Fruit fly (Drosophila melanogaster) whole organism, adult: ENCODE results near the gene mtTFB2.

Experiments used
- CG11617 ChIP-seq: fragments of 200-800 bp; sonication (Bioruptor generic); optimal IDR thresholded peaks from 2 replicates; lab custom pipeline; 2017; ENCODE audit warnings: mild to moderate bottlenecking, missing biosample characterization, missing genetic modification reagents, missing genetic modification characterization
- CG12768 ChIP-seq: fragments of 200-800 bp; sonication (Bioruptor generic); optimal IDR thresholded peaks from 2 replicates; lab custom pipeline; 2017; ENCODE audit warnings: missing biosample characterization, missing genetic modification characterization, mild to moderate bottlenecking, moderate library complexity, missing genetic modification reagents
- CG14711 ChIP-seq: fragments of 200-800 bp; sonication (Bioruptor generic); optimal IDR thresholded peaks from 2 replicates; lab custom pipeline; 2018; ENCODE audit warnings: missing biosample characterization, mild to moderate bottlenecking, missing genetic modification characterization, moderate library complexity
- CG1620 ChIP-seq: fragments of 200-800 bp; sonication (Bioruptor generic); optimal IDR thresholded peaks from 2 replicates; lab custom pipeline; 2016; ENCODE audit warnings: missing biosample characterization, missing genetic modification characterization
- CG33017 ChIP-seq: fragments of 200-800 bp; sonication (Bioruptor generic); optimal IDR thresholded peaks from 2 replicates; lab custom pipeline; 2018; ENCODE audit warnings: missing biosample characterization, mild to moderate bottlenecking, missing genetic modification characterization, moderate library complexity
- CG5204 ChIP-seq: fragments of 200-800 bp; sonication (Bioruptor generic); optimal IDR thresholded peaks from 2 replicates; lab custom pipeline; 2016; ENCODE audit warnings: missing biosample characterization, missing genetic modification characterization
- CG7045 ChIP-seq: fragments of 200-800 bp; sonication (Bioruptor generic); optimal IDR thresholded peaks from 2 replicates; lab custom pipeline; 2017; ENCODE audit warnings: missing biosample characterization, mild to moderate bottlenecking, missing genetic modification characterization
- CG7101 ChIP-seq: fragments of 200-800 bp; sonication (Bioruptor generic); optimal IDR thresholded peaks from 2 replicates; lab custom pipeline; 2018; ENCODE audit warnings: missing biosample characterization, mild to moderate bottlenecking, missing genetic modification characterization, moderate library complexity
- Clk ChIP-seq: fragments of 200-800 bp; sonication (Bioruptor generic); optimal IDR thresholded peaks from 2 replicates; lab custom pipeline; 2017; ENCODE audit warnings: missing biosample characterization, missing genetic modification characterization
- Crg-1 ChIP-seq: fragments of 200-800 bp; sonication (Bioruptor generic); optimal IDR thresholded peaks from 2 replicates; lab custom pipeline; 2016; ENCODE audit warnings: missing biosample characterization, missing genetic modification characterization
- Hr96 ChIP-seq: fragments of 200-800 bp; sonication (Bioruptor generic); optimal IDR thresholded peaks from 2 replicates; lab custom pipeline; 2016; ENCODE audit warnings: missing biosample characterization, missing genetic modification characterization
- Mnt ChIP-seq: fragments of 200-800 bp; sonication (Bioruptor generic); optimal IDR thresholded peaks from 2 replicates; lab custom pipeline; 2016; ENCODE audit warnings: missing biosample characterization, mild to moderate bottlenecking, missing genetic modification characterization
- bab1 ChIP-seq: fragments of 200-800 bp; sonication (Bioruptor generic); optimal IDR thresholded peaks from 3 replicates; lab custom pipeline; 2019; ENCODE audit warnings: missing biosample characterization, mild to moderate bottlenecking, missing genetic modification characterization, moderate library complexity
- cic ChIP-seq: fragments of 200-800 bp; sonication (Bioruptor generic); optimal IDR thresholded peaks from 2 replicates; lab custom pipeline; 2017; ENCODE audit warnings: missing biosample characterization, mild to moderate bottlenecking, missing genetic modification characterization, moderate library complexity
- cnc ChIP-seq, 2 experiments: fragments of >200 bp; optimal IDR thresholded peaks; 2 replicates each; lab custom pipeline; 2017
- kay ChIP-seq: fragments of 200-800 bp; sonication (Bioruptor generic); peaks from one replicate; lab custom pipeline; 2016; ENCODE audit warnings: missing biosample characterization, missing genetic modification characterization, borderline replicate concordance
- ovo ChIP-seq: fragments of 200-800 bp; sonication (Bioruptor generic); optimal IDR thresholded peaks from 2 replicates; lab custom pipeline; 2016; ENCODE audit warnings: missing biosample characterization, missing genetic modification characterization
- pad ChIP-seq: fragments of 200-800 bp; sonication (Bioruptor generic); optimal IDR thresholded peaks from 3 replicates; lab custom pipeline; 2017; ENCODE audit warnings: missing biosample characterization, missing genetic modification characterization, mild to moderate bottlenecking, moderate library complexity, missing genetic modification reagents
- tj ChIP-seq: fragments of 200-800 bp; sonication (Bioruptor generic); optimal IDR thresholded peaks from 3 replicates; lab custom pipeline; 2017; ENCODE audit warnings: missing biosample characterization, mild to moderate bottlenecking, missing genetic modification characterization, moderate library complexity
- toe ChIP-seq: fragments of 200-800 bp; sonication (Bioruptor generic); optimal IDR thresholded peaks from 2 replicates; lab custom pipeline; 2016; ENCODE audit warnings: missing biosample characterization, missing genetic modification characterization

The mtTFB2 gene

dm6 chr3R:10032951-10033720 is 12.2 kb upstream of the mtTFB2 start:
- TF ChIP-seq Mnt (GFP tag; lab: Kevin White, UChicago) = no peak
- no peak for TF ChIP-seq CG12768
- no peak for TF ChIP-seq Crg-1 (GFP tag; lab: Kevin White, UChicago)
- no peak for TF ChIP-seq bab1 (GFP tag; lab: Kevin White, UChicago)
- no peak for TF ChIP-seq Hr96
- TF ChIP-seq CG33017 (tag; lab: Kevin White, UChicago) = no peak
- no peak for TF ChIP-seq ovo (GFP tag; lab: Kevin White, UChicago)
- no peak for TF ChIP-seq cnc (optimal IDR thresholded peaks at IDR 0.05; lab: Kevin White, UChicago)
- TF ChIP-seq CG1620 (GFP tag; lab: Kevin White, UChicago) = no peak
- no peak for TF ChIP-seq CG7101 (tag; lab: Kevin White, UChicago)
- no peak for TF ChIP-seq tj (GFP tag; lab: Kevin White, UChicago)
- no peak for TF ChIP-seq CG14711 (tag; lab: Kevin White, UChicago)
- TF ChIP-seq CG11617 (GFP tag; lab: Kevin White, UChicago) = no peak
- TF ChIP-seq cic (GFP tag; lab: Kevin White, UChicago) = no peak
- TF ChIP-seq toe (GFP tag; lab: Kevin White, UChicago) = no peak
- TF ChIP-seq CG7045 = no peak
- no peak for TF ChIP-seq pad (GFP tag; lab: Kevin White, UChicago)
- TF ChIP-seq kay (GFP tag; lab: Kevin White, UChicago) = no peak
- no peak for TF ChIP-seq Clk (GFP tag; lab: Kevin White, UChicago)

- TF ChIP-seq CG1620 (GFP tag; lab: Kevin White, UChicago) (no peak), CG7045 (no peak), cic (GFP tag; lab: Kevin White, UChicago) (no peak)
These were observed 10.4 kb upstream of the mtTFB2 start for dm6 chr3R:10034995-10035446.

dm6 chr3R:10035765-10036164 is 9.6 kb upstream of the mtTFB2 start:
- TF ChIP-seq CG7045 = no peak
- no peak for TF ChIP-seq Crg-1 (GFP tag; lab: Kevin White, UChicago)
- no peak for TF ChIP-seq CG1620 (GFP tag; lab: Kevin White, UChicago)
- no peak for TF ChIP-seq Hr96
- peak; percentile 18 for TF ChIP-seq tj (GFP tag; lab: Kevin White, UChicago)
- TF ChIP-seq kay (GFP tag; lab: Kevin White, UChicago) = no peak
- no peak for TF ChIP-seq CG14711 (tag; lab: Kevin White, UChicago)
- TF ChIP-seq cic (GFP tag; lab: Kevin White, UChicago) = peak; percentile 78
- no peak for TF ChIP-seq CG7101 (tag; lab: Kevin White, UChicago)
- no peak for TF ChIP-seq CG5204 (GFP tag; lab: Kevin White, UChicago)
- TF ChIP-seq CG12768 = no peak
- TF ChIP-seq pad (GFP tag; lab: Kevin White, UChicago) = no peak
- TF ChIP-seq cnc (optimal IDR thresholded peaks at IDR 0.05; lab: Kevin White, UChicago) = no peak
- no peak for TF ChIP-seq CG11617 (GFP tag; lab: Kevin White, UChicago)
- TF ChIP-seq CG33017 (tag; lab: Kevin White, UChicago) = no peak
- TF ChIP-seq ovo (GFP tag; lab: Kevin White, UChicago) = no peak
- no peak for TF ChIP-seq Clk (GFP tag; lab: Kevin White, UChicago)
- peak; percentile 54 for TF ChIP-seq Mnt (GFP tag; lab: Kevin White, UChicago)
- no peak for TF ChIP-seq toe (GFP tag; lab: Kevin White, UChicago)
- no peak for TF ChIP-seq bab1 (GFP tag; lab: Kevin White, UChicago)

dm6 chr3R:10039188-10039587 is 6.2 kb upstream of the mtTFB2 start:
- TF ChIP-seq Hr96 (no peak), Crg-1 (GFP tag; lab: Kevin White, UChicago) (no peak), CG5204 (GFP tag; lab: Kevin White, UChicago) (no peak), Clk (GFP tag; lab: Kevin White, UChicago) (no peak), CG7045 (no peak), bab1 (GFP tag; lab: Kevin White, UChicago) (no peak), tj (GFP tag; lab: Kevin White, UChicago) (no peak), CG33017 (tag; lab: Kevin White, UChicago) (no peak)

- TF ChIP-seq ovo (GFP tag; lab: Kevin White, UChicago) = no peak
- TF ChIP-seq CG14711 (tag; lab: Kevin White, UChicago) = no peak
- peak; percentile 32 for TF ChIP-seq tj (GFP tag; lab: Kevin White, UChicago)
These were observed 4.9 kb upstream of the mtTFB2 start for dm6 chr3R:10040505-10040904.

dm6 chr3R:10042024-10042663 is 3.2 kb upstream of the mtTFB2 start:
- no peak for TF ChIP-seq CG5204 (GFP tag; lab: Kevin White, UChicago)
- no peak for TF ChIP-seq pad (GFP tag; lab: Kevin White, UChicago)
- TF ChIP-seq Mnt (GFP tag; lab: Kevin White, UChicago) = no peak
- no peak for TF ChIP-seq Clk (GFP tag; lab: Kevin White, UChicago)
- TF ChIP-seq Crg-1 (GFP tag; lab: Kevin White, UChicago) = no peak
- TF ChIP-seq bab1 (GFP tag; lab: Kevin White, UChicago) = no peak
- TF ChIP-seq toe (GFP tag; lab: Kevin White, UChicago) = no peak
- TF ChIP-seq kay (GFP tag; lab: Kevin White, UChicago) = no peak
- TF ChIP-seq CG11617 (GFP tag; lab: Kevin White, UChicago) = no peak
- no peak for TF ChIP-seq CG7101 (tag; lab: Kevin White, UChicago)
